Fruit fly (Drosophila melanogaster) whole organism, pupa: ENCODE measurements around the gene Ugt303A1.

Source experiments
- CG10348 ChIP-seq: fragments of 200-800 bp; sonication (Bioruptor generic); IDR thresholded peaks from 2 replicates; pipeline ENCODE4 v1.3.6; 2022; ENCODE audit warnings: missing biosample characterization, missing genetic modification characterization
- CG12605 ChIP-seq: fragments of 200-800 bp; sonication (Bioruptor generic); IDR thresholded peaks from 2 replicates; pipeline ENCODE4 v1.3.6; 2022; ENCODE audit warnings: missing biosample characterization, missing genetic modification characterization
- CG13204 ChIP-seq: fragments of 200-800 bp; sonication (Bioruptor generic); optimal IDR thresholded peaks from 2 replicates; lab custom pipeline; 2018; ENCODE audit warnings: missing biosample characterization, mild to moderate bottlenecking, missing genetic modification characterization, moderate library complexity
- CG14655 ChIP-seq: fragments of 200-800 bp; sonication (Bioruptor generic); optimal IDR thresholded peaks from 3 replicates; lab custom pipeline; 2017; ENCODE audit warnings: mild to moderate bottlenecking, missing biosample characterization, missing genetic modification reagents, missing genetic modification characterization
- CG15710 ChIP-seq: fragments of 200-800 bp; sonication (Bioruptor generic); optimal IDR thresholded peaks from 2 replicates; lab custom pipeline; 2018; ENCODE audit warnings: missing biosample characterization, mild to moderate bottlenecking, missing genetic modification characterization, moderate library complexity
- CG17806 ChIP-seq: fragments of 200-800 bp; sonication (Bioruptor generic); optimal IDR thresholded peaks from 2 replicates; lab custom pipeline; 2018; ENCODE audit warnings: missing biosample characterization, mild to moderate bottlenecking, missing genetic modification characterization, moderate library complexity
- CG32121 ChIP-seq: fragments of 200-800 bp; sonication (Bioruptor generic); IDR thresholded peaks from 2 replicates; pipeline ENCODE4 v1.3.6; 2022; ENCODE audit warnings: missing biosample characterization, missing genetic modification characterization
- CG34367 ChIP-seq: fragments of 200-800 bp; sonication (Bioruptor generic); optimal IDR thresholded peaks from 2 replicates; lab custom pipeline; 2018; ENCODE audit warnings: missing biosample characterization, mild to moderate bottlenecking, missing genetic modification characterization
- CG4496 ChIP-seq: fragments of 200-800 bp; sonication (Bioruptor generic); IDR thresholded peaks from 3 replicates; pipeline ENCODE4 v1.3.6; 2022; ENCODE audit warnings: missing biosample characterization, missing genetic modification characterization
- CG8159 ChIP-seq: fragments of 200-800 bp; sonication (Bioruptor generic); optimal IDR thresholded peaks from 3 replicates; lab custom pipeline; 2018; ENCODE audit warnings: missing biosample characterization, mild to moderate bottlenecking, missing genetic modification characterization, moderate library complexity
- CG8301 ChIP-seq: fragments of 200-800 bp; sonication (Bioruptor generic); optimal IDR thresholded peaks from 2 replicates; lab custom pipeline; 2018; ENCODE audit warnings: missing biosample characterization, mild to moderate bottlenecking, missing genetic modification characterization
- CG9948 ChIP-seq: fragments of 200-800 bp; sonication (Bioruptor generic); optimal IDR thresholded peaks from 2 replicates; lab custom pipeline; 2018; ENCODE audit warnings: missing biosample characterization, mild to moderate bottlenecking, missing genetic modification characterization, moderate library complexity
- D1 ChIP-seq: fragments of 200-800 bp; sonication (Bioruptor generic); optimal IDR thresholded peaks from 2 replicates; lab custom pipeline; 2018; ENCODE audit warnings: missing biosample characterization, mild to moderate bottlenecking, missing genetic modification characterization, moderate library complexity
- EcR ChIP-seq: fragments of 200-800 bp; sonication (Bioruptor generic); optimal IDR thresholded peaks from 3 replicates; lab custom pipeline; 2019; ENCODE audit warnings: missing biosample characterization, missing genetic modification characterization, mild to moderate bottlenecking, moderate library complexity, missing genetic modification reagents
- Ets98B ChIP-seq: fragments of 200-800 bp; sonication (Bioruptor generic); IDR thresholded peaks from 2 replicates; pipeline ENCODE4 v1.3.6; 2022; ENCODE audit warnings: missing biosample characterization, missing genetic modification characterization
- Pif1A ChIP-seq: fragments of 200-800 bp; sonication (Bioruptor generic); optimal IDR thresholded peaks from 3 replicates; lab custom pipeline; 2016; ENCODE audit warnings: missing biosample characterization, missing genetic modification characterization
- Pif1B ChIP-seq: fragments of 200-800 bp; sonication (Bioruptor generic); optimal IDR thresholded peaks from 3 replicates; lab custom pipeline; 2016; ENCODE audit warnings: missing biosample characterization, missing genetic modification characterization
- Snoo ChIP-seq: fragments of 200-800 bp; sonication (Bioruptor generic); optimal IDR thresholded peaks from 3 replicates; lab custom pipeline; 2017; ENCODE audit warnings: missing biosample characterization, mild to moderate bottlenecking, missing genetic modification characterization, inconsistent platforms
- fd96Ca ChIP-seq: fragments of 200-800 bp; sonication (Bioruptor generic); IDR thresholded peaks from 3 replicates; pipeline ENCODE4 v1.3.6; 2022; ENCODE audit warnings: missing biosample characterization, missing genetic modification characterization
- gl ChIP-seq: fragments of 200-800 bp; sonication (Bioruptor generic); optimal IDR thresholded peaks from 2 replicates; lab custom pipeline; 2018; ENCODE audit warnings: missing biosample characterization, mild to moderate bottlenecking, missing genetic modification characterization
- rn ChIP-seq: fragments of 200-800 bp; sonication (Bioruptor generic); IDR thresholded peaks from 2 replicates; pipeline ENCODE4 v1.3.6; 2022; ENCODE audit warnings: missing biosample characterization, missing genetic modification characterization

The Ugt303A1 gene

dm6 chr3R:11197389-11197716 is 22.0 kb downstream of the Ugt303A1 start, which contains the start of gene cu:
cu (plus strand) TSS chr3R:11197592.
- TF ChIP-seq CG10348 (GFP tag; lab: Robert Waterston, UW) (no peak), fd96Ca (GFP tag; lab: Robert Waterston, UW) (peak; percentile 93), CG14655 (GFP tag; lab: Kevin White, UChicago) (no peak)

dm6 chr3R:11198062-11198472 is 22.7 kb downstream of the Ugt303A1 start:
- TF ChIP-seq CG4496 (GFP tag; lab: Robert Waterston, UW): 0 out of 3 replicates have a peak, but pooled peaks have one; percentile 11
- no peak for TF ChIP-seq Ets98B (GFP tag; lab: Robert Waterston, UW)
- peak; percentile 47; the same call in 1 of the 3 replicates for TF ChIP-seq fd96Ca (GFP tag; lab: Robert Waterston, UW)
- 0 out of 2 replicates have a peak, but pooled peaks have one; percentile 35 for TF ChIP-seq CG12605 (GFP tag; lab: Robert Waterston, UW)
- TF ChIP-seq CG32121: 0 out of 2 replicates have a peak, but pooled peaks have one; percentile 14
- no peak for TF ChIP-seq Pif1B

dm6 chr3R:11199227-11199835 is 24.0 kb downstream of the Ugt303A1 start:
- TF ChIP-seq CG17806 (no peak), CG4496 (GFP tag; lab: Robert Waterston, UW) (no peak), rn (GFP tag; lab: Robert Waterston, UW) (no peak), gl (tag; lab: Kevin White, UChicago) (no peak), Snoo (tag; lab: Kevin White, UChicago) (peak; percentile 29)

- TF ChIP-seq EcR (GFP tag; lab: Kevin White, UChicago) (peak; percentile 94), D1 (no peak)
Measured at dm6 chr3R:11200042-11200884, 24.9 kb downstream of the Ugt303A1 start.

dm6 chr3R:11200885-11201421 is 25.6 kb downstream of the Ugt303A1 start:
- TF ChIP-seq CG15710 (tag; lab: Kevin White, UChicago) (peak; percentile 49), CG9948 (tag; lab: Kevin White, UChicago) (peak; percentile 50), CG8301 (tag; lab: Kevin White, UChicago) (peak; percentile 57), Pif1B (peak; percentile 80), Ets98B (GFP tag; lab: Robert Waterston, UW) (peak; percentile 57; the same call in 1 of the 2 replicates), CG4496 (GFP tag; lab: Robert Waterston, UW) (peak; percentile 65; the same call in 2 of the 3 replicates), CG32121 (peak; percentile 67), rn (GFP tag; lab: Robert Waterston, UW) (no peak), D1 (no peak), Pif1A (GFP tag; lab: Kevin White, UChicago) (peak; percentile 81), gl (tag; lab: Kevin White, UChicago) (no peak), CG8159 (tag; lab: Kevin White, UChicago) (peak; percentile 67), Snoo (tag; lab: Kevin White, UChicago) (peak; percentile 62), CG34367 (tag; lab: Kevin White, UChicago) (peak; percentile 24), CG13204 (GFP tag; lab: Kevin White, UChicago) (no peak), CG17806 (peak; percentile 64), CG14655 (GFP tag; lab: Kevin White, UChicago) (peak; percentile 67), EcR (GFP tag; lab: Kevin White, UChicago) (no peak), CG10348 (GFP tag; lab: Robert Waterston, UW) (no peak), CG12605 (GFP tag; lab: Robert Waterston, UW) (no peak), fd96Ca (GFP tag; lab: Robert Waterston, UW) (peak; percentile 71; the same call in 2 of the 3 replicates)
- TF ChIP-seq, all 21 proteins: peak for 14

- TF ChIP-seq EcR (GFP tag; lab: Kevin White, UChicago) (peak; percentile 42), gl (tag; lab: Kevin White, UChicago) (no peak), CG17806 (no peak), fd96Ca (GFP tag; lab: Robert Waterston, UW) (no peak), CG9948 (tag; lab: Kevin White, UChicago) (no peak), Pif1B (no peak), CG15710 (tag; lab: Kevin White, UChicago) (no peak), CG14655 (GFP tag; lab: Kevin White, UChicago) (no peak)
Measured at dm6 chr3R:11208766-11209331, 33.5 kb downstream of the Ugt303A1 start.
